Fruit fly (Drosophila melanogaster): ENCODE results near the gene CG13460.
A peak's percentile ranks its signal among the peaks of the same experiment; 100 is the strongest.

CG13460 gene

DNA sequence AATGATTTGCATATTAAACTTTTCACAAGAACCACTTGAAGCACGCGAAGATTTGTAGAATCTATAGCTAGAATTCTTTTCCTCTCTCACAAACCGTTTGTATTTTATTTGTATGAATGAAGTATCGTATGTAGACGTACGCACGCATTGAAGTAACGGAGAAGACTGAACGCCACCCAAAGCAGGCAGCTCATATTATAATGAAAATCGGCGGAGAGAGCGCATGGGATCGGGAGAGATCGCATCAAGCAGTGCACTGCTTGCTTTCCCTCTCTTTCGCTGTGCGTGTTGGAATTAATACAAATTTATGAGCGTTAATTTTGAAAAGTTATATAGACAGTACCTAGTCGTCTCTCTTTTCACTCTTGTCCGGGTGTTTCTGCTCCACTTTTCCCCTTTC, 17.8 kb upstream of the CG13460 start (continued):
- TF ChIP-seq jing (GFP tag; optimal IDR thresholded peaks at IDR 0.05) (no peak), gsb-n (tag; optimal IDR thresholded peaks at IDR 0.05) (no peak), CG17359 (tag; optimal IDR thresholded peaks at IDR 0.05) (no peak), CG15514 (GFP tag; optimal IDR thresholded peaks at IDR 0.05) (no peak), CG6854 (GFP tag; optimal IDR thresholded peaks at IDR 0.05) (no peak), CG4854 (GFP tag; optimal IDR thresholded peaks at IDR 0.05) (no peak), grn (GFP tag; optimal IDR thresholded peaks at IDR 0.05) (no peak), row (GFP tag; IDR thresholded peaks at IDR 0.05) (no peak), CG8281 (tag; optimal IDR thresholded peaks at IDR 0.05) (no peak), CG7372 (GFP tag; IDR thresholded peaks at IDR 0.05) (no peak), pho (GFP tag; optimal IDR thresholded peaks at IDR 0.05) (no peak), crol (GFP tag; IDR thresholded peaks at IDR 0.05) (no peak), luna (GFP tag; optimal IDR thresholded peaks at IDR 0.05) (no peak), CG6791 (GFP tag; IDR thresholded peaks at IDR 0.05; ENCODE audit: partially characterized antibody) (peak; percentile 65; the same call in 2 of the 3 replicates), CG13123 (GFP tag; optimal IDR thresholded peaks at IDR 0.05) (no peak), Fer3 (tag; optimal IDR thresholded peaks at IDR 0.05) (no peak), CG9797 (GFP tag; optimal IDR thresholded peaks at IDR 0.05) (no peak), CG11456 (GFP tag; IDR thresholded peaks at IDR 0.05) (no peak), lab (GFP tag; optimal IDR thresholded peaks at IDR 0.05) (no peak), Sin3A (optimal IDR thresholded peaks at IDR 0.05) (no peak), ftz-f1 (GFP tag; optimal IDR thresholded peaks at IDR 0.05) (no peak), CG14014 (GFP tag; IDR thresholded peaks at IDR 0.05) (peak; percentile 24; the same call in 1 of the 2 replicates), E2f2 (GFP tag; IDR thresholded peaks at IDR 0.05) (no peak), CG30403 (GFP tag; optimal IDR thresholded peaks at IDR 0.05) (no peak), salm (tag; optimal IDR thresholded peaks at IDR 0.05) (no peak), sna (GFP tag; IDR thresholded peaks at IDR 0.05; ENCODE audit: partially characterized antibody) (no peak), CG18599 (GFP tag; optimal IDR thresholded peaks at IDR 0.05) (no peak), sim (GFP tag; IDR thresholded peaks at IDR 0.05) (no peak), CG9609 (GFP tag; optimal IDR thresholded peaks at IDR 0.05) (no peak), CG31441 (GFP tag; IDR thresholded peaks at IDR 0.05) (no peak), CG13287 (GFP tag; IDR thresholded peaks at IDR 0.05; ENCODE audit: partially characterized antibody) (peak; percentile 43; the same call in 1 of the 2 replicates), CG17829 (tag; optimal IDR thresholded peaks at IDR 0.05) (no peak), ATbp (GFP tag; optimal IDR thresholded peaks at IDR 0.05) (no peak), vnd (GFP tag; IDR thresholded peaks at IDR 0.05; ENCODE audit: partially characterized antibody) (no peak), dmrt11E (tag; optimal IDR thresholded peaks at IDR 0.05) (no peak), Oaz (GFP tag; IDR thresholded peaks at IDR 0.05) (no peak), ken (GFP tag; IDR thresholded peaks at IDR 0.05) (no peak), Fer2 (tag; optimal IDR thresholded peaks at IDR 0.05) (no peak), CG18011 (GFP tag; optimal IDR thresholded peaks at IDR 0.05) (no peak), dimm (GFP tag; IDR thresholded peaks at IDR 0.05) (no peak), zf30C (GFP tag; optimal IDR thresholded peaks at IDR 0.05) (no peak), CG3163 (GFP tag; optimal IDR thresholded peaks at IDR 0.05) (peak; percentile 87), Aef1 (GFP tag; IDR thresholded peaks at IDR 0.05) (no peak), GATAe (GFP tag; conservative IDR thresholded peaks at IDR 0.05) (no peak), CG30020 (tag; optimal IDR thresholded peaks at IDR 0.05) (no peak), dati (GFP tag; IDR thresholded peaks at IDR 0.05) (no peak), CG4360 (GFP tag; IDR thresholded peaks at IDR 0.05) (no peak), Mes4 (GFP tag; optimal IDR thresholded peaks at IDR 0.05) (no peak), chm (GFP tag; IDR thresholded peaks at IDR 0.05) (peak; percentile 50; the same call in 1 of the 2 replicates), wor (GFP tag; IDR thresholded peaks at IDR 0.05) (no peak), mld (GFP tag; IDR thresholded peaks at IDR 0.05; ENCODE audit: partially characterized antibody) (no peak), ranshi (GFP tag; IDR thresholded peaks at IDR 0.05) (no peak)
